Worm (Caenorhabditis elegans) whole organism, early embryonic: ENCODE results near the gene cope-1.

Experiments used
- B0310.2 ChIP-seq: sonication (generic microtip); optimal IDR thresholded peaks from 2 replicates; lab custom pipeline; 2016; ENCODE audit warnings: mild to moderate bottlenecking, missing genetic modification characterization, missing compliant biosample characterization
- aly-1 ChIP-seq: sonication (generic microtip); optimal IDR thresholded peaks from 2 replicates; lab custom pipeline; 2016; ENCODE audit warnings: missing genetic modification characterization, missing compliant biosample characterization
- ama-1 ChIP-seq: fragments of 150-350 bp; optimal IDR thresholded peaks from 2 replicates; lab custom pipeline; 2014
- ceh-13 ChIP-seq: fragments of 200-800 bp; sonication (Bioruptor generic); optimal IDR thresholded peaks from 2 replicates; lab custom pipeline; 2018; ENCODE audit warnings: mild to moderate bottlenecking, missing genetic modification characterization, missing compliant biosample characterization
- ceh-36 ChIP-seq: sonication (generic microtip); optimal IDR thresholded peaks from 2 replicates; lab custom pipeline; 2016; ENCODE audit warnings: missing genetic modification characterization, inconsistent platforms, missing compliant biosample characterization
- ets-7 ChIP-seq: sonication (generic microtip); optimal IDR thresholded peaks from 2 replicates; lab custom pipeline; 2016; ENCODE audit warnings: missing genotype, missing genetic modification characterization, missing compliant biosample characterization
- hmbx-1 ChIP-seq: sonication (generic microtip); optimal IDR thresholded peaks from 2 replicates; lab custom pipeline; 2016; ENCODE audit warnings: mild to moderate bottlenecking, missing genetic modification characterization, missing compliant biosample characterization
- hnd-1 ChIP-seq: sonication (generic microtip); optimal IDR thresholded peaks from 2 replicates; lab custom pipeline; 2016; ENCODE audit warnings: missing genetic modification characterization, missing compliant biosample characterization
- scrt-1 ChIP-seq: fragments of 200-800 bp; sonication (Bioruptor generic); IDR thresholded peaks from 2 replicates; pipeline ENCODE4 v1.3.6; 2022; ENCODE audit warnings: missing genetic modification characterization, missing compliant biosample characterization
- tbx-11 ChIP-seq: fragments of 200-800 bp; sonication (Bioruptor generic); IDR thresholded peaks from 2 replicates; pipeline ENCODE4 v1.3.6; 2022; ENCODE audit warnings: missing genetic modification characterization, missing compliant biosample characterization
- tbx-37 ChIP-seq: fragments of 200-800 bp; sonication (Bioruptor generic); conservative IDR thresholded peaks from 2 replicates; pipeline ENCODE4 v1.3.6; 2022; ENCODE audit warnings: missing genetic modification reagents, missing genetic modification characterization, missing compliant biosample characterization

DNA sequence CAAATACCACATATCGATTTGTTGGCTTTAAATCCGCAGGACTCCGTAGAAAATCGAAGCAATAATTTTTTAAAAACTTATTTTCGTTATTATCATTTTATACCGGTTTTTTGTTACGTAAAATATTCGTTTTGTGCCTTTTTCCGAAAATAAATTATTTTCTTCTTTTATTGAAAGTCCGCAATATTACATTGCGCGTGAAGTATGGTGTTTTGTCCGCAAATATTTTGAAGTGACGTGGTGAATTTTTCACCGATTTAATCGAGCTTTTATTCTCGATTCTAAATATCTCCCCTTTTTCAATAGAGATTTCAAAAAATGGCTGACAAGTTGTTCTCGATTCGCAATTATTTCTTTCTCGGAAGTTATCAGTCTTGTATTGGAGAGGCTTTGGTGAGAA, at the start of gene cope-1:
- TF ChIP-seq aly-1 (tag; lab: Kevin White, UChicago) = no peak
- TF ChIP-seq ama-1 (lab: Kevin White, UChicago) = no peak
- no peak for TF ChIP-seq tbx-11 (GFP tag; lab: Robert Waterston, UW)
- no peak for TF ChIP-seq hnd-1 (tag; lab: Kevin White, UChicago)
- no peak for TF ChIP-seq ceh-36 (tag; lab: Kevin White, UChicago)
- no peak for TF ChIP-seq scrt-1 (GFP tag; lab: Robert Waterston, UW)
- TF ChIP-seq ceh-13 (GFP tag; lab: Kevin White, UChicago) = no peak
- no peak for TF ChIP-seq ets-7 (tag; lab: Kevin White, UChicago)
- no peak for TF ChIP-seq tbx-37 (GFP tag; lab: Robert Waterston, UW)
- TF ChIP-seq hmbx-1 (tag; lab: Kevin White, UChicago) = no peak
- no peak for TF ChIP-seq B0310.2 (tag; lab: Kevin White, UChicago)
